Fruit fly (Drosophila melanogaster) whole organism, embryonic: Measurements from ENCODE around the gene mei-P26.
A peak's percentile ranks its signal among the peaks of the same experiment; 100 is the strongest.

ENCODE experiments used
- B-H1 ChIP-seq: fragments of 200-800 bp; sonication (Bioruptor generic); IDR thresholded peaks from 3 replicates; pipeline ENCODE4 v1.3.6; 2022; ENCODE audit warnings: missing biosample characterization, missing genetic modification characterization
- Bteb2 ChIP-seq: fragments of 200-800 bp; sonication (Bioruptor generic); optimal IDR thresholded peaks from 2 replicates; lab custom pipeline; 2016; ENCODE audit warnings: missing biosample characterization, missing genetic modification characterization
- C15 ChIP-seq: fragments of 200-800 bp; sonication (Bioruptor generic); IDR thresholded peaks from 3 replicates; pipeline ENCODE4 v1.3.6; 2022; ENCODE audit warnings: missing biosample characterization, missing genetic modification characterization
- CG10366 ChIP-seq: fragments of 200-800 bp; sonication (Bioruptor generic); IDR thresholded peaks from 2 replicates; pipeline ENCODE4 v1.3.6; 2022; ENCODE audit warnings: missing biosample characterization, missing genetic modification characterization
- CG11723 ChIP-seq: fragments of 200-800 bp; sonication (Bioruptor generic); optimal IDR thresholded peaks from 2 replicates; lab custom pipeline; 2017; ENCODE audit warnings: missing biosample characterization, mild to moderate bottlenecking, missing genetic modification characterization
- CG12155 ChIP-seq: fragments of 200-800 bp; sonication (Bioruptor generic); optimal IDR thresholded peaks from 3 replicates; lab custom pipeline; 2016; ENCODE audit warnings: missing biosample characterization, missing genetic modification characterization
- CG14710 ChIP-seq: fragments of 200-800 bp; sonication (Bioruptor generic); optimal IDR thresholded peaks from 3 replicates; lab custom pipeline; 2019; ENCODE audit warnings: missing biosample characterization, mild to moderate bottlenecking, missing genetic modification characterization, moderate library complexity
- CG1792 ChIP-seq: fragments of 200-800 bp; sonication (Bioruptor generic); optimal IDR thresholded peaks from 2 replicates; lab custom pipeline; 2016; ENCODE audit warnings: missing biosample characterization, missing genetic modification characterization
- CG3847 ChIP-seq: fragments of 200-800 bp; sonication (Bioruptor generic); IDR thresholded peaks from 2 replicates; pipeline ENCODE4 v1.3.6; 2022; ENCODE audit warnings: missing biosample characterization, missing genetic modification characterization
- CG4617 ChIP-seq: fragments of 200-800 bp; sonication (Bioruptor generic); optimal IDR thresholded peaks from 3 replicates; lab custom pipeline; 2016; ENCODE audit warnings: missing biosample characterization, missing genetic modification characterization, borderline replicate concordance
- CG4854 ChIP-seq: fragments of 200-800 bp; sonication (Bioruptor generic); optimal IDR thresholded peaks from 2 replicates; lab custom pipeline; 2016; ENCODE audit warnings: missing biosample characterization, missing genetic modification characterization, inconsistent platforms
- CG6272 ChIP-seq: fragments of 200-800 bp; sonication (Bioruptor generic); IDR thresholded peaks from 2 replicates; pipeline ENCODE4 v1.3.6; 2022; ENCODE audit warnings: missing biosample characterization, missing genetic modification characterization
- CG7271 ChIP-seq: fragments of 200-800 bp; sonication (Bioruptor generic); optimal IDR thresholded peaks from 2 replicates; lab custom pipeline; 2018; ENCODE audit warnings: missing biosample characterization, mild to moderate bottlenecking, missing genetic modification characterization, moderate library complexity
- CG7357 ChIP-seq: fragments of 200-800 bp; sonication (Bioruptor generic); IDR thresholded peaks from 3 replicates; pipeline ENCODE4 v1.3.6; 2022; ENCODE audit warnings: missing biosample characterization, missing genetic modification characterization
- Chrac-16 ChIP-seq: fragments of 200-800 bp; sonication (Bioruptor generic); optimal IDR thresholded peaks from 3 replicates; lab custom pipeline; 2016; ENCODE audit warnings: missing biosample characterization, missing genetic modification characterization
- Fer1 ChIP-seq: fragments of 200-800 bp; sonication (Bioruptor generic); optimal IDR thresholded peaks from 2 replicates; lab custom pipeline; 2017; ENCODE audit warnings: missing biosample characterization, mild to moderate bottlenecking, missing genetic modification characterization
- H15 ChIP-seq: fragments of 200-800 bp; sonication (Bioruptor generic); IDR thresholded peaks from 3 replicates; pipeline ENCODE4 v1.3.6; 2022; ENCODE audit warnings: missing biosample characterization, missing genetic modification characterization
- HmgD ChIP-seq: fragments of 200-800 bp; sonication (Bioruptor generic); optimal IDR thresholded peaks from 3 replicates; lab custom pipeline; 2016; ENCODE audit warnings: missing biosample characterization, missing genetic modification characterization
- HmgZ ChIP-seq: fragments of 200-800 bp; sonication (Bioruptor generic); optimal IDR thresholded peaks from 2 replicates; lab custom pipeline; 2018; ENCODE audit warnings: missing biosample characterization, mild to moderate bottlenecking, missing genetic modification characterization
- Mad ChIP-seq: fragments of 200-800 bp; sonication (Bioruptor generic); optimal IDR thresholded peaks from 2 replicates; lab custom pipeline; 2016; ENCODE audit warnings: missing biosample characterization, missing genetic modification characterization
- Mrtf ChIP-seq: fragments of 200-800 bp; sonication (Bioruptor generic); IDR thresholded peaks from 3 replicates; pipeline ENCODE4 v1.3.6; 2022; ENCODE audit warnings: missing biosample characterization, missing genetic modification characterization
- Oli ChIP-seq: fragments of 200-800 bp; sonication (Bioruptor generic); optimal IDR thresholded peaks from 2 replicates; lab custom pipeline; 2018; ENCODE audit warnings: missing biosample characterization, mild to moderate bottlenecking, missing genetic modification characterization, moderate library complexity
- Optix ChIP-seq: fragments of 200-800 bp; sonication (Bioruptor generic); IDR thresholded peaks from 3 replicates; pipeline ENCODE4 v1.3.6; 2022; ENCODE audit warnings: missing biosample characterization, missing genetic modification characterization
- Rx ChIP-seq: fragments of 200-800 bp; sonication (Bioruptor generic); IDR thresholded peaks from 2 replicates; pipeline ENCODE4 v1.3.6; 2022; ENCODE audit warnings: missing biosample characterization, missing genetic modification characterization
- Sin3A ChIP-seq: fragments of >200 bp; optimal IDR thresholded peaks from 2 replicates; lab custom pipeline; 2018
- Sox102F ChIP-seq: fragments of 200-800 bp; sonication (Bioruptor generic); optimal IDR thresholded peaks from 2 replicates; lab custom pipeline; 2018; ENCODE audit warnings: missing biosample characterization, mild to moderate bottlenecking, missing genetic modification characterization, moderate library complexity
- Spps ChIP-seq: fragments of 200-800 bp; sonication (Bioruptor generic); optimal IDR thresholded peaks from 2 replicates; lab custom pipeline; 2018; ENCODE audit warnings: missing biosample characterization, mild to moderate bottlenecking, missing genetic modification characterization
- Sry-β ChIP-seq: fragments of 200-800 bp; sonication (Bioruptor generic); optimal IDR thresholded peaks from 2 replicates; lab custom pipeline; 2018; ENCODE audit warnings: missing biosample characterization, mild to moderate bottlenecking, missing genetic modification characterization, moderate library complexity
- Ssrp ChIP-seq: fragments of 200-800 bp; sonication (Bioruptor generic); optimal IDR thresholded peaks from 2 replicates; lab custom pipeline; 2018; ENCODE audit warnings: missing biosample characterization, mild to moderate bottlenecking, missing genetic modification characterization, moderate library complexity
- ac ChIP-seq: fragments of 200-800 bp; sonication (Bioruptor generic); optimal IDR thresholded peaks from 3 replicates; lab custom pipeline; 2017; ENCODE audit warnings: missing biosample characterization, mild to moderate bottlenecking, missing genetic modification characterization
- bsh ChIP-seq, 2 experiments: fragments of 200-800 bp; sonication (Bioruptor generic); optimal IDR thresholded peaks; 2 replicates each; lab custom pipeline; 2017 to 2018; ENCODE audit warnings: mild to moderate bottlenecking in 2 of 2, missing biosample characterization in 2 of 2, missing genetic modification characterization in 2 of 2, moderate library complexity in 1 of 2
- cato ChIP-seq: fragments of 200-800 bp; sonication (Bioruptor generic); optimal IDR thresholded peaks from 2 replicates; lab custom pipeline; 2016; ENCODE audit warnings: missing biosample characterization, missing genetic modification characterization, borderline replicate concordance
- danr ChIP-seq: fragments of 200-800 bp; sonication (Bioruptor generic); IDR thresholded peaks from 2 replicates; pipeline ENCODE4 v1.3.6; 2022; ENCODE audit warnings: missing biosample characterization, missing genetic modification characterization
- fd3F ChIP-seq: fragments of 200-800 bp; sonication (Bioruptor generic); optimal IDR thresholded peaks from 2 replicates; lab custom pipeline; 2018; ENCODE audit warnings: missing biosample characterization, mild to moderate bottlenecking, missing genetic modification characterization, moderate library complexity
- gcm ChIP-seq: fragments of 200-800 bp; sonication (Bioruptor generic); optimal IDR thresholded peaks from 2 replicates; lab custom pipeline; 2019; ENCODE audit warnings: missing biosample characterization, mild to moderate bottlenecking, missing genetic modification characterization, moderate library complexity
- gem ChIP-seq: fragments of 200-800 bp; sonication (Bioruptor generic); optimal IDR thresholded peaks from 2 replicates; lab custom pipeline; 2019; ENCODE audit warnings: missing biosample characterization, mild to moderate bottlenecking, missing genetic modification characterization, moderate library complexity
- grn ChIP-seq: fragments of 200-800 bp; sonication (Bioruptor generic); optimal IDR thresholded peaks from 3 replicates; lab custom pipeline; 2017; ENCODE audit warnings: missing biosample characterization, missing genetic modification characterization
- gro ChIP-seq: fragments of 200-800 bp; sonication (Bioruptor generic); optimal IDR thresholded peaks from 2 replicates; lab custom pipeline; 2016; ENCODE audit warnings: missing biosample characterization, missing genetic modification characterization
- lola ChIP-seq, 3 experiments: fragments of >200 bp in 2 of 3; fragments of 200-800 bp in 1 of 3; sonication (Bioruptor generic) in 1 of 3; optimal IDR thresholded peaks; 2 replicates each; lab custom pipeline; 2017 to 2019; ENCODE audit warnings: missing biosample characterization in 3 of 3, missing genetic modification characterization in 3 of 3, mild to moderate bottlenecking in 1 of 3, moderate library complexity in 1 of 3
- nmo ChIP-seq: fragments of 200-800 bp; sonication (Bioruptor generic); optimal IDR thresholded peaks from 2 replicates; lab custom pipeline; 2018; ENCODE audit warnings: missing biosample characterization, mild to moderate bottlenecking, missing genetic modification characterization, moderate library complexity
- org-1 ChIP-seq: fragments of 200-800 bp; sonication (Bioruptor generic); optimal IDR thresholded peaks from 2 replicates; lab custom pipeline; 2017; ENCODE audit warnings: missing biosample characterization, missing genetic modification characterization
- pan ChIP-seq, 4 experiments: fragments of >200 bp in 3 of 4; fragments of 200-800 bp in 1 of 4; sonication (Bioruptor generic) in 1 of 4; optimal IDR thresholded peaks in 3 of 4; IDR thresholded peaks in 1 of 4; 2 replicates each; pipeline versions ENCODE4 v1.3.6 to Lab custom; 2017 to 2022; ENCODE audit warnings: missing biosample characterization in 2 of 4, missing genetic modification characterization in 2 of 4, mixed read lengths in 1 of 4
- prd ChIP-seq, 3 experiments: fragments of >200 bp in 2 of 3; fragments of 200-800 bp in 1 of 3; sonication (Bioruptor generic) in 1 of 3; optimal IDR thresholded peaks in 2 of 3; IDR thresholded peaks in 1 of 3; 2 replicates in 2 of 3; 3 replicates in 1 of 3; pipeline versions ENCODE4 v1.3.6 to Lab custom; 2017 to 2022; ENCODE audit warnings: missing biosample characterization in 1 of 3, missing genetic modification characterization in 1 of 3
- pum ChIP-seq: fragments of 200-800 bp; sonication (Bioruptor generic); optimal IDR thresholded peaks from 2 replicates; lab custom pipeline; 2016; ENCODE audit warnings: missing biosample characterization, missing genetic modification characterization
- ro ChIP-seq: fragments of 200-800 bp; sonication (Bioruptor generic); IDR thresholded peaks from 2 replicates; pipeline ENCODE4 v1.3.6; 2022; ENCODE audit warnings: missing biosample characterization, missing genetic modification characterization
- run ChIP-seq: fragments of 200-800 bp; sonication (Bioruptor generic); optimal IDR thresholded peaks from 3 replicates; lab custom pipeline; 2018; ENCODE audit warnings: missing biosample characterization, mild to moderate bottlenecking, missing genetic modification characterization
- sens ChIP-seq: fragments of 200-800 bp; sonication (Bioruptor generic); peaks from one replicate; lab custom pipeline; 2016; ENCODE audit warnings: missing biosample characterization, missing genetic modification characterization
- trem ChIP-seq: fragments of 200-800 bp; optimal IDR thresholded peaks from 3 replicates; lab custom pipeline; 2019; ENCODE audit warnings: missing biosample characterization, mild to moderate bottlenecking, missing genetic modification characterization, moderate library complexity
- z ChIP-seq: fragments of 200-800 bp; sonication (Bioruptor generic); IDR thresholded peaks from 3 replicates; pipeline ENCODE4 v1.3.6; 2022; ENCODE audit warnings: missing biosample characterization, missing genetic modification characterization
- zf30C ChIP-seq: fragments of 200-800 bp; sonication (Bioruptor generic); optimal IDR thresholded peaks from 3 replicates; lab custom pipeline; 2018; ENCODE audit warnings: missing biosample characterization, mild to moderate bottlenecking, missing genetic modification characterization

The mei-P26 gene

DNA sequence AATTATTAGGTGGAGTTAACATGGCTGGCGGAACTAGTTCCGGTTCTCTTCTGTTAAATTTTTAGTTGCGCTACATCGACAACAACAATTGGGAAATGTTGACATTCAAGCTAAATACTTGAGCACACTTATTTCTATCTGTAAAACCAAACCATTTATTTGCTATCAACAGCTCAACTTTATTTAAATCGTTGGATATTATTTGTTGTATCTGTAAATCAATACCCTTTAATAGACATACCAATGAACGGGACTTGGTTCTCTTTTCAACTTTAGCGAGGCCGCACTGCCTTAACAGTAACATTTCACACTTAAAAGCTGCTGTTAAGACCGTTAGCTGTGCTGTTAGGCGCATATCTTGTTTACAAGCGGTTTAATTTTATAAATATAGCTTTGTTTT, 30.5 kb downstream of the mei-P26 start, which contains the start of gene CG12106 (continued):
- TF ChIP-seq gro (GFP tag; lab: Kevin White, UChicago): peak; percentile 33
- no peak for TF ChIP-seq prd (optimal IDR thresholded peaks at IDR 0.05; lab: Kevin White, UChicago)
- peak; percentile 67 for TF ChIP-seq prd (GFP tag; IDR thresholded peaks at IDR 0.05; lab: Robert Waterston, UW)
- 0 out of 3 replicates have a peak, but pooled peaks have one; percentile 20 for TF ChIP-seq B-H1
- no peak for TF ChIP-seq H15 (GFP tag; lab: Robert Waterston, UW)
- no peak for TF ChIP-seq CG3847 (GFP tag; lab: Robert Waterston, UW)
- peak in 1 of 2 experiments; percentile 46 for TF ChIP-seq bsh (GFP tag; optimal IDR thresholded peaks at IDR 0.05; lab: Kevin White, UChicago)
- peak; percentile 55 for TF ChIP-seq Fer1
- TF ChIP-seq HmgD (GFP tag; lab: Kevin White, UChicago): no peak
- 0 out of 2 replicates have a peak, but pooled peaks have one; percentile 37 for TF ChIP-seq Rx (GFP tag; lab: Robert Waterston, UW)
- TF ChIP-seq Sox102F (GFP tag; lab: Kevin White, UChicago): no peak
- TF ChIP-seq gem (tag; lab: Kevin White, UChicago): peak; percentile 71
- TF ChIP-seq pum (GFP tag; lab: Kevin White, UChicago): peak; percentile 46
- TF ChIP-seq CG12155 (GFP tag; lab: Kevin White, UChicago): peak; percentile 32
- no peak for TF ChIP-seq ro (GFP tag; lab: Robert Waterston, UW)
- peak; percentile 3 for TF ChIP-seq HmgZ (tag; lab: Kevin White, UChicago)
- peak; percentile 44 for TF ChIP-seq Chrac-16 (GFP tag; lab: Kevin White, UChicago)
- TF ChIP-seq Mad: no peak
- no peak for TF ChIP-seq Sry-β (GFP tag; lab: Kevin White, UChicago)
- TF ChIP-seq z: no peak
- no peak for TF ChIP-seq cato
- TF ChIP-seq Spps: no peak
- peak; percentile 8 for TF ChIP-seq CG4854
- TF ChIP-seq Bteb2 (GFP tag; lab: Kevin White, UChicago): no peak
- TF ChIP-seq zf30C (GFP tag; lab: Kevin White, UChicago): no peak
- TF ChIP-seq CG11723 (GFP tag; lab: Kevin White, UChicago): no peak
- peak; percentile 55 for TF ChIP-seq nmo (GFP tag; lab: Kevin White, UChicago)
- TF ChIP-seq CG14710 (tag; lab: Kevin White, UChicago): peak; percentile 30
- TF ChIP-seq danr: no peak
- TF ChIP-seq CG7271 (tag; lab: Kevin White, UChicago): no peak
- no peak for TF ChIP-seq run (tag; lab: Kevin White, UChicago)
- TF ChIP-seq CG1792 (GFP tag; lab: Kevin White, UChicago): no peak
- peak; percentile 24; the same call in 1 of the 3 replicates for TF ChIP-seq Mrtf
- no peak for TF ChIP-seq org-1 (GFP tag; lab: Kevin White, UChicago)
- TF ChIP-seq CG10366: peak; percentile 36; the same call in 1 of the 2 replicates
- peak; percentile 59 for TF ChIP-seq sens (GFP tag; lab: Kevin White, UChicago)
- TF ChIP-seq C15: no peak
- peak; percentile 26 for TF ChIP-seq trem (tag; lab: Kevin White, UChicago)
- no peak for TF ChIP-seq Ssrp (tag; lab: Kevin White, UChicago)
- TF ChIP-seq Sin3A (lab: Kevin White, UChicago): no peak
- TF ChIP-seq lola (GFP tag; optimal IDR thresholded peaks at IDR 0.05; lab: Kevin White, UChicago): peak in 1 of 3 experiments; percentile 27
- TF ChIP-seq Optix (GFP tag; lab: Robert Waterston, UW): no peak
- TF ChIP-seq Oli: peak; percentile 25
- no peak for TF ChIP-seq gcm (GFP tag; lab: Kevin White, UChicago)
- TF ChIP-seq CG4617: peak; percentile 23
- TF ChIP-seq pan (optimal IDR thresholded peaks at IDR 0.05; lab: Kevin White, UChicago): no peak
- peak in 1 of 2 experiments; percentile 44 for TF ChIP-seq pan (GFP tag; optimal IDR thresholded peaks at IDR 0.05 in 1 of 2, IDR thresholded peaks at IDR 0.05 in 1 of 2)
- peak; percentile 32; the same call in 1 of the 3 replicates for TF ChIP-seq CG7357
- TF ChIP-seq CG6272 (GFP tag; lab: Robert Waterston, UW): no peak
- no peak for TF ChIP-seq grn (GFP tag; lab: Kevin White, UChicago)
- TF ChIP-seq ac (GFP tag; lab: Kevin White, UChicago): no peak
- TF ChIP-seq fd3F (GFP tag; lab: Kevin White, UChicago): peak; percentile 22
